Fruit fly (Drosophila melanogaster) Kc167 (cell line): ENCODE data around the gene Sf3b6.
"Not testable (repeated sequence)": the region's sequence is repeated elsewhere in the genome, so short reads cannot be mapped to it uniquely, and the experiment has no call there.

Experiments used
- Myc ChIP-seq: fragments of >200 bp; optimal IDR thresholded peaks from 2 replicates; lab custom pipeline; 2017; ENCODE audit warnings: missing external identifiers
- Sin3A ChIP-seq: fragments of >200 bp; optimal IDR thresholded peaks from 2 replicates; lab custom pipeline; 2018; ENCODE audit warnings: missing external identifiers
- h ChIP-seq: fragments of >200 bp; optimal IDR thresholded peaks from 3 replicates; lab custom pipeline; 2018; ENCODE audit warnings: missing external identifiers
- insv ChIP-seq: fragments of >200 bp; optimal IDR thresholded peaks from 3 replicates; lab custom pipeline; 2018; ENCODE audit warnings: missing external identifiers
- psq ChIP-seq: fragments of >200 bp; optimal IDR thresholded peaks from 2 replicates; lab custom pipeline; 2017; ENCODE audit warnings: missing external identifiers
- ttk ChIP-seq: sonication (Bioruptor generic); optimal IDR thresholded peaks from 2 replicates; lab custom pipeline; 2017; ENCODE audit warnings: missing external identifiers

The Sf3b6 gene

DNA sequence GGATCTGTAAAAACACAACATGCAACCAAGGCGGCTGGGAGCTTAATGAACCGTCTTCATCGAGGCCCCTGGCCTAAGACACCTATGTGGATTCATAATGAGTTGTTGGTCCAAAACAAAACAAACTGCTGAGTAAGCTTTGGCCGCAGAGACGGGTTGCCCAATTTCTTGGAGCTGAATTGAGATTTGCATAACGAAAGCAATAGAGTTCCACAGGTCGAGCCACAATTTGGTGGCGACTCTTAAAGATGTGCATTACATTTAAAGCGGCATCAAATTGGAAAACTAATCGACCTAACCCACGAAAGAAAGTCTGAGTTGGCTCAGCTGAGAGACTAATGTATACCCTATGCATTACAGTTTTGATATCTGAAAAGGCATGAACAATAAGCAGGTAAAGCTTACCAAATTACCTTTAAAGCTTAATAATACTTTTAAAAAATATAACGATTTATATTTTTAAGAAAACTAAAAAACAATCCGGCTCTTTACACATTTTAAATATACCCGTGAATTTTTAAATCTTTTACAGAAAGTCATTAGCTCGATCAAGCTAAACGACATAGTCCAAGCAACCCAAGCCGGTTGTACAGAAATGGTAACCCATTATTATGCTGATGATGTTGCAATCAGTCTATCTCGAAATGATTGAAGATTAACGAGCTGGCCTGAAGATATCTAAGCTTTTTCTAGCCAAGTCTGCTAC is 35.5 kb downstream of the Sf3b6 start, which contains the start of gene CG13297:
Gene CG13297 (minus strand): TSS at position 51 of the 706 bp plus-strand sequence.
- no peak for TF ChIP-seq Sin3A
- no peak for TF ChIP-seq insv (lab: Kevin White, UChicago)
- TF ChIP-seq ttk (lab: Kevin White, UChicago): no peak
- TF ChIP-seq h (lab: Kevin White, UChicago): no peak
- no peak for TF ChIP-seq psq (lab: Kevin White, UChicago)
- no peak for TF ChIP-seq Myc (lab: Kevin White, UChicago)

- TF ChIP-seq insv (lab: Kevin White, UChicago) (no peak), ttk (lab: Kevin White, UChicago) (no peak), Myc (lab: Kevin White, UChicago) (no peak), Sin3A (no peak), h (lab: Kevin White, UChicago) (no peak), psq (lab: Kevin White, UChicago) (no peak)
These were observed 38.0 kb downstream of the Sf3b6 start for dm6 chr3L:6154951-6155394.

DNA sequence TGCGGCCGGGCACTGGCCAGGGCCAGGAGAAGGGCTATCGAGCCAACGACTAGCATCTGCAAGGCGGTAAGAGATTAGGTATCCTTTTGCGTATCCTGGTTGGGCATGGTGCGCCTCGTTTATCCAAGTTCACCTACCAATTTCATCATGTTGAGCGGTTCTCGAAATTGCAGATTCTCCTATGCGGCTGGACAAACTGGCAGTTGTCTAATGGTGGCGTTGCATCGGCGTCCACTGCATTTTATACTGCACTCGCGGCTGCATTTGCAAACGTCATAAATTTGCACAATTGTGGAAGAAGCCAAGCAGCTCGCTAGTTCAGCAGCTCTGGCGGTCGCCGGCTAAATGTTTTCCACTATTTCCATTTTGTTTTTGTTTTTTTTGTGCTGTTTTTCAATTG is 40.4 kb downstream of the Sf3b6 start, which contains the start of gene Acp65Aa:
Gene Acp65Aa (minus strand): TSS at position 215 of the 400 bp plus-strand sequence.
- TF ChIP-seq h (lab: Kevin White, UChicago): no peak

dm6 chr3L:6150757-6151354 is 42.1 kb downstream of the Sf3b6 start, which contains the start of the genes Cpr65Ax2 and Lcp65Aa:
Gene Cpr65Ax2, minus strand, starts transcription at chr3L:6150857.
Gene Lcp65Aa, plus strand, starts transcription at chr3L:6151304.
- TF ChIP-seq psq, h, Myc (lab: Kevin White, UChicago): not testable (repeated sequence)

dm6 chr3L:6149248-6149647 is 43.7 kb downstream of the Sf3b6 start, which contains the start of gene Lcp65Ab1:
Gene Lcp65Ab1, plus strand, starts transcription at chr3L:6149548.
- not testable (repeated sequence) for TF ChIP-seq psq, ttk, Myc (lab: Kevin White, UChicago)

- not testable (repeated sequence) for TF ChIP-seq ttk, insv, h (lab: Kevin White, UChicago)
These were observed 45.1 kb downstream of the Sf3b6 start, which contains the start of gene Cpr65Ax1 for dm6 chr3L:6147887-6148286. Gene Cpr65Ax1, minus strand, starts transcription at chr3L:6147987.

- not testable (repeated sequence) for TF ChIP-seq h, ttk, insv (lab: Kevin White, UChicago)
These were observed 46.6 kb downstream of the Sf3b6 start, which contains the start of gene Lcp65Ab2 for dm6 chr3L:6146374-6146773. Gene Lcp65Ab2, plus strand, starts transcription at chr3L:6146674.

- TF ChIP-seq h (lab: Kevin White, UChicago) (no peak), Myc (lab: Kevin White, UChicago) (no peak), insv (lab: Kevin White, UChicago) (no peak), ttk (lab: Kevin White, UChicago) (no peak), psq (lab: Kevin White, UChicago) (no peak), Sin3A (no peak)
These were observed 48.2 kb downstream of the Sf3b6 start, which contains the start of gene Lcp65Ac for dm6 chr3L:6144769-6145220. Gene Lcp65Ac, plus strand, starts transcription at chr3L:6144819.

dm6 chr3L:6143188-6143755 is 49.7 kb downstream of the Sf3b6 start, which contains the start of gene Lcp65Ad:
Gene Lcp65Ad, plus strand, starts transcription at chr3L:6143395.
- TF ChIP-seq Myc (lab: Kevin White, UChicago): no peak
- TF ChIP-seq insv (lab: Kevin White, UChicago): no peak
- no peak for TF ChIP-seq psq (lab: Kevin White, UChicago)
- no peak for TF ChIP-seq Sin3A
- TF ChIP-seq ttk (lab: Kevin White, UChicago): no peak
- TF ChIP-seq h (lab: Kevin White, UChicago): no peak

- TF ChIP-seq Sin3A (no peak), psq (lab: Kevin White, UChicago) (no peak), Myc (lab: Kevin White, UChicago) (no peak), h (lab: Kevin White, UChicago) (no peak), ttk (lab: Kevin White, UChicago) (no peak), insv (lab: Kevin White, UChicago) (no peak)
These were observed 50.7 kb downstream of the Sf3b6 start, which contains the start of gene Cpr65Aw for dm6 chr3L:6142313-6142712. Gene Cpr65Aw, minus strand, starts transcription at chr3L:6142413.
